Worm (Caenorhabditis elegans) whole organism, L4 larva: ENCODE measurements around the gene M01H9.5.

ENCODE experiments used
- D1046.2 ChIP-seq: fragments of 200-800 bp; sonication (Bioruptor generic); IDR thresholded peaks from 2 replicates; pipeline ENCODE4 v1.3.6; 2022; ENCODE audit warnings: missing genetic modification characterization, missing compliant biosample characterization
- F10B5.3 ChIP-seq: sonication (generic microtip); optimal IDR thresholded peaks from 2 replicates; lab custom pipeline; 2016; ENCODE audit warnings: mild to moderate bottlenecking, missing genetic modification characterization, missing compliant biosample characterization
- F37D6.2 ChIP-seq: sonication (generic microtip); optimal IDR thresholded peaks from 2 replicates; lab custom pipeline; 2016; ENCODE audit warnings: mild to moderate bottlenecking, missing genetic modification characterization, missing compliant biosample characterization
- T20F7.1 ChIP-seq: fragments of 200-800 bp; sonication (Bioruptor generic); optimal IDR thresholded peaks from 2 replicates; lab custom pipeline; 2018; ENCODE audit warnings: mild to moderate bottlenecking, missing genetic modification characterization, missing compliant biosample characterization
- T26A8.4 ChIP-seq: fragments of 200-800 bp; sonication (Bioruptor generic); IDR thresholded peaks from 2 replicates; pipeline ENCODE4 v1.3.6; 2022; ENCODE audit warnings: missing genetic modification characterization, missing compliant biosample characterization
- Y105C5A.15 ChIP-seq: fragments of 200-800 bp; sonication (Bioruptor generic); IDR thresholded peaks from 2 replicates; pipeline ENCODE4 v1.3.6; 2022; ENCODE audit warnings: missing genetic modification characterization, missing compliant biosample characterization
- aha-1 ChIP-seq: fragments of 150-350 bp; peaks from one replicate; lab custom pipeline; 2014; ENCODE audit warnings: missing biosample characterization, missing genetic modification characterization
- aly-2 ChIP-seq: sonication (generic microtip); optimal IDR thresholded peaks from 2 replicates; lab custom pipeline; 2018; ENCODE audit warnings: missing biosample characterization, missing genetic modification characterization
- attf-4 ChIP-seq: sonication (generic microtip); optimal IDR thresholded peaks from 3 replicates; lab custom pipeline; 2017; ENCODE audit warnings: missing biosample characterization, missing genetic modification characterization
- ceh-44 ChIP-seq: fragments of 200-800 bp; sonication (Bioruptor generic); IDR thresholded peaks from 2 replicates; pipeline ENCODE4 v1.3.6; 2022; ENCODE audit warnings: missing genetic modification reagents, missing genetic modification characterization, missing compliant biosample characterization
- ceh-62 ChIP-seq: sonication (generic microtip); optimal IDR thresholded peaks from 2 replicates; lab custom pipeline; 2017; ENCODE audit warnings: missing biosample characterization, missing genetic modification characterization
- daf-19 ChIP-seq: fragments of 200-800 bp; sonication (Bioruptor generic); conservative IDR thresholded peaks from 2 replicates; pipeline ENCODE4 v1.3.6; 2022; ENCODE audit warnings: missing genetic modification characterization, missing compliant biosample characterization
- dmd-9 ChIP-seq: fragments of 200-800 bp; sonication (Bioruptor generic); IDR thresholded peaks from 2 replicates; pipeline ENCODE4 v1.3.6; 2022; ENCODE audit warnings: missing genetic modification reagents, missing genetic modification characterization, missing compliant biosample characterization
- dpl-1 ChIP-seq: fragments of 150-350 bp; optimal IDR thresholded peaks from 2 replicates; lab custom pipeline; 2014; ENCODE audit warnings: missing biosample characterization, missing genetic modification reagents, missing genetic modification characterization
- egl-27 ChIP-seq: sonication (generic microtip); optimal IDR thresholded peaks from 3 replicates; lab custom pipeline; 2017; ENCODE audit warnings: missing biosample characterization, missing genetic modification reagents, missing genetic modification characterization
- hif-1 ChIP-seq, 2 experiments: sonication (generic microtip); optimal IDR thresholded peaks; 2 replicates each; lab custom pipeline; 2016 to 2017; ENCODE audit warnings: missing compliant biosample characterization in 2 of 2, missing genetic modification characterization in 2 of 2, missing genetic modification reagents in 2 of 2, missing genotype in 2 of 2, mild to moderate bottlenecking in 1 of 2
- hlh-11 ChIP-seq: fragments of 200-800 bp; sonication (Bioruptor generic); optimal IDR thresholded peaks from 2 replicates; lab custom pipeline; 2018; ENCODE audit warnings: mild to moderate bottlenecking, missing genetic modification characterization, missing compliant biosample characterization
- hlh-30 ChIP-seq: sonication (generic microtip); optimal IDR thresholded peaks from 2 replicates; lab custom pipeline; 2017; ENCODE audit warnings: antibody characterized with exemption, mild to moderate bottlenecking, missing genetic modification characterization, missing compliant biosample characterization; ENCODE audit not compliant: insufficient read depth
- jun-1 ChIP-seq: fragments of 150-350 bp; optimal IDR thresholded peaks from 2 replicates; lab custom pipeline; 2014; ENCODE audit warnings: missing biosample characterization, missing genetic modification reagents, missing genetic modification characterization
- lim-7 ChIP-seq: fragments of 200-800 bp; sonication (Bioruptor generic); IDR thresholded peaks from 2 replicates; pipeline ENCODE4 v1.3.6; 2022; ENCODE audit warnings: missing genetic modification characterization, missing compliant biosample characterization
- lsy-2 ChIP-seq, 2 experiments: fragments of 150-350 bp in 1 of 2; sonication (generic microtip) in 1 of 2; optimal IDR thresholded peaks; 2 replicates each; lab custom pipeline; 2014 to 2017; ENCODE audit warnings: missing biosample characterization in 2 of 2, missing genetic modification characterization in 2 of 2
- madf-5 ChIP-seq, 2 experiments: fragments of 200-800 bp; sonication (Bioruptor generic); IDR thresholded peaks; 2 replicates each; pipeline ENCODE4 v1.3.6; 2022; ENCODE audit warnings: missing compliant biosample characterization in 2 of 2, missing genetic modification characterization in 2 of 2
- nhr-237 ChIP-seq: sonication (generic microtip); optimal IDR thresholded peaks from 2 replicates; lab custom pipeline; 2017; ENCODE audit warnings: missing biosample characterization, missing genetic modification characterization
- nhr-28 ChIP-seq: fragments of 150-350 bp; optimal IDR thresholded peaks from 2 replicates; lab custom pipeline; 2014; ENCODE audit warnings: missing biosample characterization, missing genetic modification characterization
- nhr-42 ChIP-seq: fragments of 200-800 bp; sonication (Bioruptor generic); IDR thresholded peaks from 2 replicates; pipeline ENCODE4 v1.3.6; 2022; ENCODE audit warnings: missing genetic modification characterization, missing compliant biosample characterization
- nhr-76 ChIP-seq: fragments of 150-350 bp; optimal IDR thresholded peaks from 2 replicates; lab custom pipeline; 2014; ENCODE audit warnings: missing biosample characterization, missing genetic modification characterization
- pha-4 ChIP-seq, 2 experiments: fragments of 150-350 bp in 1 of 2; fragments of 200-800 bp in 1 of 2; sonication (Bioruptor generic) in 1 of 2; IDR thresholded peaks in 1 of 2; optimal IDR thresholded peaks in 1 of 2; 2 replicates each; pipeline versions ENCODE4 v1.3.6 to Lab custom; 2014 to 2022; ENCODE audit warnings: missing genetic modification characterization in 2 of 2, missing genetic modification reagents in 2 of 2, missing biosample characterization in 1 of 2, missing compliant biosample characterization in 1 of 2
- php-3 ChIP-seq: fragments of 200-800 bp; sonication (Bioruptor generic); IDR thresholded peaks from 2 replicates; pipeline ENCODE4 v1.3.6; 2022; ENCODE audit warnings: missing genetic modification reagents, missing genetic modification characterization, missing compliant biosample characterization
- pqm-1 ChIP-seq: sonication (generic microtip); optimal IDR thresholded peaks from 2 replicates; lab custom pipeline; 2017; ENCODE audit warnings: missing biosample characterization, missing genetic modification characterization
- rbr-2 ChIP-seq: sonication (generic microtip); optimal IDR thresholded peaks from 2 replicates; lab custom pipeline; 2016; ENCODE audit warnings: missing genotype, missing genetic modification characterization, missing compliant biosample characterization
- saeg-2 ChIP-seq: fragments of 200-800 bp; sonication (Bioruptor generic); IDR thresholded peaks from 2 replicates; pipeline ENCODE4 v1.3.6; 2022; ENCODE audit warnings: missing genetic modification reagents, missing genetic modification characterization, missing compliant biosample characterization
- set-16 ChIP-seq: fragments of 200-800 bp; sonication (Bioruptor generic); IDR thresholded peaks from 2 replicates; pipeline ENCODE4 v1.3.6; 2022; ENCODE audit warnings: missing genetic modification reagents, missing genetic modification characterization, missing compliant biosample characterization
- skn-1 ChIP-seq: fragments of 150-350 bp; optimal IDR thresholded peaks from 2 replicates; lab custom pipeline; 2014; ENCODE audit warnings: missing biosample characterization, missing genetic modification characterization
- tag-97 ChIP-seq: fragments of 200-800 bp; sonication (Bioruptor generic); IDR thresholded peaks from 2 replicates; pipeline ENCODE4 v1.3.6; 2022; ENCODE audit warnings: missing genetic modification characterization, missing compliant biosample characterization
- unc-39 ChIP-seq: sonication (generic microtip); optimal IDR thresholded peaks from 2 replicates; lab custom pipeline; 2017; ENCODE audit warnings: missing biosample characterization, missing genetic modification characterization
- unc-62 ChIP-seq, 3 experiments: fragments of 150-350 bp in 1 of 3; sonication (generic microtip); optimal IDR thresholded peaks in 2 of 3; peaks in 1 of 3; 1 replicate in 1 of 3; 2 replicates in 2 of 3; lab custom pipeline; 2014 to 2017; ENCODE audit warnings: missing biosample characterization in 3 of 3, missing genetic modification characterization in 3 of 3, missing genetic modification reagents in 3 of 3, missing genotype in 1 of 3
- zfp-2 ChIP-seq: sonication (generic microtip); optimal IDR thresholded peaks from 2 replicates; lab custom pipeline; 2016; ENCODE audit warnings: mild to moderate bottlenecking, missing genetic modification characterization, missing compliant biosample characterization
- zip-11 ChIP-seq: fragments of 200-800 bp; sonication (Bioruptor generic); IDR thresholded peaks from 2 replicates; pipeline ENCODE4 v1.3.6; 2022; ENCODE audit warnings: missing genetic modification characterization, missing compliant biosample characterization

The M01H9.5 gene

DNA sequence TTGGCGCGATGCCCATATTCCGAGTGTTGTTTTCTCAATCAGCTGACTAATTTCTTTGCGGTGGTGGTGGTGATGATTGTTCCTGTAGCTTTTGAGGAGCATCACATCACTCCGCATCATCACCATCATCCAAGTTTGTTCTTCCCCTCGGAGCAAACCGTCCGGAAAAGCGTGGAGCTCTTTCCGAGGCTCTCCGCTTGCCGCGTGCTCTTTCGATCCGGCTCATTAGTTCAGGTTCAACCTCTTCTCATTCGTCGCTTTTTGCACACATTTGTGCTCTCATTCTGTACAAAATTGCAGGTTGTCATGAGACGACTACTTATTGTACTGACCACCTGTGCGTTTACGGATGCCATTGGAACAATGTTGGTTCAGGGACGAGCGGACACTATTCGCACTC is at the start of gene M01H9.5:
Gene M01H9.5, plus strand, starts transcription at position 301 of the 400 bp plus-strand sequence.
- no peak for TF ChIP-seq hlh-11
- no peak for TF ChIP-seq skn-1 (tag; lab: Kevin White, UChicago)
- TF ChIP-seq rbr-2 (tag; lab: Kevin White, UChicago): no peak
- TF ChIP-seq T26A8.4 (GFP tag; lab: Robert Waterston, UW): no peak
- TF ChIP-seq hif-1 (tag; optimal IDR thresholded peaks at IDR 0.05; lab: Kevin White, UChicago): no peak
- no peak for TF ChIP-seq egl-27 (tag; lab: Kevin White, UChicago)
- TF ChIP-seq ceh-44: no peak
- TF ChIP-seq dmd-9 (GFP tag; lab: Robert Waterston, UW): no peak
- TF ChIP-seq nhr-237 (tag; lab: Kevin White, UChicago): no peak

DNA sequence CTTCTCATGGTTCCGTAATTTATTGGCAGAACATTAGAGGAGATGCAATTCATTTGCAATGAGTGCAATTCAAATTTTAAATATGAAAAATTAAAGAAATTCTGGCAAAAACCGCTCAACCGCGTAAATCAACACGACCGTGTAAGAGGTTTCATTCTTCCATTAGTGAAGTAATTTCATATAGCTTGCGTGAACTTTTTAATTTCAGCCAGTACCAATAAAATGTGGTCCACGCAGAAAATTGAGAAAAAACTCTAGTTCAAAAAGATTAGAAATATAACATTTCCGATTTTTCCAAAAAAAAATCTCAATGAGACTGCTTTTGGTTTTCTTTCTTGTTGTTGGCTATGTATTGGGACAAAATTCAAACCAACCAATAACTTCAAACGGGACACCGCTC is 43.3 kb upstream of the M01H9.5 start, which contains the start of gene clec-175:
Gene clec-175, plus strand, starts transcription at position 301 of the 400 bp plus-strand sequence.
- no peak for TF ChIP-seq jun-1
- TF ChIP-seq nhr-76 (tag; lab: Kevin White, UChicago): no peak
- TF ChIP-seq, all 104 proteins: peak for 0

DNA sequence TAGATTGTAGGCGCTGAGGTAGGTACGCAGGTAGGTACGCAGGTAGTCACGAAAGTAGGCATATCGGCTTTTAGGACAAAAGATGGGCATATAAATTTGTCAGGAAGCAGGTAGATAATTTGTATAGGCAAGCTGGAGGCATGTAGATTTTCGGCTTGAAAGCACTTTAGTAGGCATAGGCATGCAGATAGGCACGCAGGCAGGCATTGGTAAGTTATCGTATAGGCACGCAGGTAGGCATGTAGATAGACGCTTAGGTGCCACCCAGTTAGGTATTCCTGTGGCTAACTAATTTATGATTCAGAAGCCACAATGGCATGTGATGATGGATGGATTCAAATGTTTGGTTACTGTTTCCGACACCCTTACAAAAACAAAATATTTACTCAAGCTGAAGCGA is 42.3 kb upstream of the M01H9.5 start:
- TF ChIP-seq unc-62 (GFP tag; optimal IDR thresholded peaks at IDR 0.05 in 1 of 2; lab: Kevin White, UChicago) (peak in 1 of 2 experiments; percentile 95), unc-62 (tag; optimal IDR thresholded peaks at IDR 0.05; lab: Kevin White, UChicago) (no peak), lim-7 (GFP tag; lab: Robert Waterston, UW) (no peak)

DNA sequence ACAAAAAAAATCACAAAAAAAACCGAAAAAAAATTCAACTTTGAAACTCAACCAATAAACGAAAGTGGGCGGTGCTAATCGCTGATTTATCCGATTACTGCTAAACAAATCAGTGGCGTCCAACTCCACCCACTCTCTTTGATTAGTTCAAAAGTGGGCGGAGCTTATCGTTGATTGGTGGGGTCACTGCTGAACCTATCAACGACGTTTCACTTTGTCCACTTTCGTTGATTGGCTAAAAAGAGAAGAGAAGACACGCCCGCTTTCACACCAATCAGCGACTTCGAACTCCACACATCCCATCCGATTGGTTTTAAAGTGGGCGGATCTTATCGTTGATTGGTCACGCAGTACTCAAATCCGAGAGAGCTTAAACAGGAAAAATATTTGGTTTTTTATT is 41.4 kb upstream of the M01H9.5 start:
- TF ChIP-seq unc-62 (GFP tag; optimal IDR thresholded peaks at IDR 0.05 in 1 of 2; lab: Kevin White, UChicago) (peak in 1 of 2 experiments; percentile 55), unc-62 (tag; optimal IDR thresholded peaks at IDR 0.05; lab: Kevin White, UChicago) (no peak), tag-97 (no peak), pqm-1 (no peak)

DNA sequence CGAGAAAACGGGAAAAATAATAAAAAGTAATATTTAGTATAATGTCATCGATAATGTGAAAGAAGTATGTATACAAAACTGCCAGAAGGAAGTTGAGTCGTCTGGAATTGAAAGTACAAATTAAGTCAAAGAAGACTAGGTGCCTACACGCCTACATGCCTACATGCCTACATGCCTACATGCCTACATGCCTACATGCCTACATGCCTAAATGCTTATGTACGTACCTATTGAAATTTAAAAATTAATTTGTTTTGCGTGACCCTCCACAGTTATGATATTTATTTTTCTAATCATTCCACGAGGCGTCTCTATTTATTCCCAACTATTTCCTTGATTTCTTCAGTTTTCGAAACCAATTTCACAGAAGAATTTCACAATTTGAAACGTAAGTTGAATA is 35.4 kb upstream of the M01H9.5 start, which contains the start of the genes str-185 and R08C7.5:
Gene str-185, minus strand, starts transcription at position 101 of the 400 bp plus-strand sequence.
Gene R08C7.5, plus strand, starts transcription at position 329 of the 400 bp plus-strand sequence.
- no peak for TF ChIP-seq T20F7.1 (GFP tag; lab: Kevin White, UChicago)
- no peak for TF ChIP-seq zfp-2 (tag; lab: Kevin White, UChicago)
- no peak for TF ChIP-seq F37D6.2
- TF ChIP-seq attf-4 (tag; lab: Kevin White, UChicago): no peak
- TF ChIP-seq F10B5.3 (tag; lab: Kevin White, UChicago): no peak

DNA sequence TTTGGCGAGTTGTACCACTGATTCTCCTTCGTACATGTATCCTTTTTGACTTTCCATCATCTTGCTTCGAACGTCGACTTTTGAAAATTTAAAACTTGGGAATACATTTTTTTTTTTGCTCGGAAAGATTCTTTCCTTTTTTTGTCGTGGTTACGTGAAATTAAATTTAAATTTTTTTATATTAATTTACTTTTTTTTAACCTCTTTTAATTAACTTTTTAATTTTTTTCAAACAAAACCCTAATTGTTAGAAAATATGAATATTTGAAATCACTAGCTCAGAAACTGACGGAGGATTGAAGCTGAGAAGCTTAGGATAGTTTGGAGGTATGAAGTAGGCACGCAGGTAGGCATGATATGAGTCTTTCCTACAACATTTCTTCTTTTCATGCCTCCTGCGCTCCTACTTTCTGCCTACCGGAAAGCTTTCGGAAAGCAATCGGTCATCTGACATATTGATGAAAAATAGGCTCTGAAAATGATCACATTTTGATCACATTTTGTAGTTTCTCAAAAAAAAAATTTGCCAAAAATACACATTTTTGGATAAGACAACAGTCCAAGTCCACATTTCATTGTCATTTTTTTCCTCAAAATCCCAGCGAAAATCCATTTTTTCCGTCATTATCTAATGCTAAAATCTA is 30.7 kb upstream of the M01H9.5 start, which contains the start of the genes R08C7.8 and R08C7.4:
Gene R08C7.8, minus strand, starts transcription at position 101 of the 644 bp plus-strand sequence.
Gene R08C7.4, plus strand, starts transcription at position 594 of the 644 bp plus-strand sequence.
- TF ChIP-seq rbr-2 (tag; lab: Kevin White, UChicago) (no peak), hlh-30 (tag; lab: Kevin White, UChicago) (no peak), php-3 (no peak), pqm-1 (no peak), nhr-42 (no peak), madf-5 (GFP tag; IDR thresholded peaks at IDR 0.05; lab: Robert Waterston, UW) (no peak), unc-39 (tag; lab: Kevin White, UChicago) (no peak)
- TF ChIP-seq, all 104 proteins: peak for 0

DNA sequence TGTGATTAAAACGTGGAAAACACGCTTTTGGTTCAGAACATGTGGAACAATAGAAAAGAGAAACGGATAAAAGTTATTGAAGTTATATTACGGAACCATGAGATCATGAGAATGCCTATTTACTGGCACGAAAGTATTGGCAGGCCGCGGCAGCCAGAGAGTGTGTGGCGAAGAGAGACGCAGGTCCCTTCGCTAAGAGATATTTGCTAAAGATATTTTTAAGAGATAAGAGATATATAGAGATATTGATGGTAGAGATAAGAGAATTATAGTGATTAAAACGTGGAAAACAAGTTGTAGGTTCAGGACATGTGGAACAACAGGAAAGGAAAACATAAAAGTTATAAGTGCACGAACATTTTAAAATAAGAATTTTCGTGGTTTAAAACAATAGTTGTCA is 27.5 kb upstream of the M01H9.5 start:
- TF ChIP-seq Y105C5A.15 (GFP tag; lab: Robert Waterston, UW) (no peak), saeg-2 (no peak), hlh-30 (tag; lab: Kevin White, UChicago) (no peak), D1046.2 (GFP tag; lab: Robert Waterston, UW) (no peak), aha-1 (tag; lab: Kevin White, UChicago) (no peak), ceh-62 (tag; lab: Kevin White, UChicago) (no peak), daf-19 (GFP tag; lab: Robert Waterston, UW) (no peak), pha-4 (GFP tag; IDR thresholded peaks at IDR 0.05; lab: Robert Waterston, UW) (no peak), pha-4 (tag; optimal IDR thresholded peaks at IDR 0.05; lab: Kevin White, UChicago) (no peak), nhr-28 (tag; lab: Kevin White, UChicago) (no peak), dpl-1 (no peak), lsy-2 (tag; optimal IDR thresholded peaks at IDR 0.05; lab: Kevin White, UChicago) (no peak), T20F7.1 (GFP tag; lab: Kevin White, UChicago) (no peak), zip-11 (no peak), set-16 (GFP tag; lab: Robert Waterston, UW) (no peak), T26A8.4 (GFP tag; lab: Robert Waterston, UW) (no peak), aly-2 (no peak)
- TF ChIP-seq, all 104 proteins: peak for 0
